Fruit fly (Drosophila melanogaster): ENCODE measurements around the gene Meltrin.

Meltrin gene

dm6 chr3R:14625215-14626156 lies 71.6 kb downstream of the Meltrin start, which contains the start of the genes put and His4r (continued):
- TF ChIP-seq nom (GFP tag; optimal IDR thresholded peaks at IDR 0.05) (peak; percentile 47), vvl (GFP tag; IDR thresholded peaks at IDR 0.05) (peak; percentile 50), CG4424 (GFP tag; optimal IDR thresholded peaks at IDR 0.05) (peak; percentile 11), jing (GFP tag; optimal IDR thresholded peaks at IDR 0.05) (no peak), CG15696 (tag; optimal IDR thresholded peaks at IDR 0.05) (no peak), trem (tag; optimal IDR thresholded peaks at IDR 0.05) (peak; percentile 77), Nf-YC (tag; optimal IDR thresholded peaks at IDR 0.05) (peak; percentile 30), Ets65A (GFP tag) (peak; percentile 78), yki (optimal IDR thresholded peaks at IDR 0.05) (no peak), CG6654 (GFP tag; optimal IDR thresholded peaks at IDR 0.05) (no peak), HmgZ (tag; optimal IDR thresholded peaks at IDR 0.05) (peak; percentile 52), Six4 (GFP tag; optimal IDR thresholded peaks at IDR 0.05) (no peak), ab (GFP tag; optimal IDR thresholded peaks at IDR 0.05) (no peak), CG17802 (tag; optimal IDR thresholded peaks at IDR 0.05) (peak; percentile 42), ftz-f1 (GFP tag; optimal IDR thresholded peaks at IDR 0.05) (peak; percentile 1), Atf3 (GFP tag; optimal IDR thresholded peaks at IDR 0.05) (no peak), chm (GFP tag; IDR thresholded peaks at IDR 0.05) (no peak), sna (GFP tag; IDR thresholded peaks at IDR 0.05; ENCODE audit: partially characterized antibody) (peak; percentile 48; the same call in 1 of the 2 replicates), amos (GFP tag; IDR thresholded peaks at IDR 0.05; ENCODE audit: partially characterized antibody) (peak; percentile 69), zen2 (GFP tag; IDR thresholded peaks at IDR 0.05; ENCODE audit: partially characterized antibody) (no peak), Sry-β (GFP tag; optimal IDR thresholded peaks at IDR 0.05) (no peak), MESR4 (GFP tag; optimal IDR thresholded peaks at IDR 0.05) (peak; percentile 87), row (GFP tag; IDR thresholded peaks at IDR 0.05) (peak; percentile 21; the same call in 2 of the 3 replicates), Eip74EF (GFP tag; optimal IDR thresholded peaks at IDR 0.05) (no peak), sim (GFP tag; IDR thresholded peaks at IDR 0.05) (no peak), Rx (GFP tag; IDR thresholded peaks at IDR 0.05) (no peak), usp (GFP tag; optimal IDR thresholded peaks at IDR 0.05) (no peak), CG4617 (GFP tag; optimal IDR thresholded peaks at IDR 0.05; ENCODE audit: borderline replicate concordance) (peak; percentile 94), CG34422 (GFP tag; IDR thresholded peaks at IDR 0.05) (peak; percentile 57; the same call in 1 of the 3 replicates), psq (GFP tag; optimal IDR thresholded peaks at IDR 0.05) (peak; percentile 4), CG7839 (tag; optimal IDR thresholded peaks at IDR 0.05) (no peak), CG15269 (tag; optimal IDR thresholded peaks at IDR 0.05) (no peak), CG1602 (GFP tag; optimal IDR thresholded peaks at IDR 0.05) (no peak), dan (GFP tag; IDR thresholded peaks at IDR 0.05) (no peak), sob (GFP tag; IDR thresholded peaks at IDR 0.05) (peak; percentile 56), CG1603 (tag; optimal IDR thresholded peaks at IDR 0.05) (peak; percentile 81), stwl (tag; optimal IDR thresholded peaks at IDR 0.05) (peak; percentile 70), CG12769 (tag; optimal IDR thresholded peaks at IDR 0.05) (peak; percentile 45), CG4360 (GFP tag; IDR thresholded peaks at IDR 0.05) (no peak; the same call in 1 of the 2 replicates), dm (GFP tag; optimal IDR thresholded peaks at IDR 0.05) (peak; percentile 37), sqz (GFP tag; optimal IDR thresholded peaks at IDR 0.05) (peak; percentile 47), pnt (GFP tag; optimal IDR thresholded peaks at IDR 0.05) (no peak), CG34376 (GFP tag; optimal IDR thresholded peaks at IDR 0.05) (no peak), Ssrp (tag; optimal IDR thresholded peaks at IDR 0.05) (no peak), fd3F (GFP tag; optimal IDR thresholded peaks at IDR 0.05) (no peak), CG10209 (GFP tag; optimal IDR thresholded peaks at IDR 0.05) (no peak), CG11504 (tag; optimal IDR thresholded peaks at IDR 0.05) (peak; percentile 58), bigmax (GFP tag; optimal IDR thresholded peaks at IDR 0.05) (peak; percentile 35)

Data from whole organism, embryonic.